Fruit fly (Drosophila melanogaster) ovary, adult (tissue): ENCODE results near the gene Nepl12.
A peak's percentile ranks its signal among the peaks of the same experiment; 100 is the strongest.

Experiments used
- CG17801 ChIP-seq: fragments of 200-800 bp; optimal IDR thresholded peaks from 2 replicates; lab custom pipeline; 2019; ENCODE audit warnings: missing biosample characterization, mild to moderate bottlenecking, missing genetic modification characterization, moderate library complexity; ENCODE audit not compliant: partially characterized antibody

The Nepl12 gene

DNA sequence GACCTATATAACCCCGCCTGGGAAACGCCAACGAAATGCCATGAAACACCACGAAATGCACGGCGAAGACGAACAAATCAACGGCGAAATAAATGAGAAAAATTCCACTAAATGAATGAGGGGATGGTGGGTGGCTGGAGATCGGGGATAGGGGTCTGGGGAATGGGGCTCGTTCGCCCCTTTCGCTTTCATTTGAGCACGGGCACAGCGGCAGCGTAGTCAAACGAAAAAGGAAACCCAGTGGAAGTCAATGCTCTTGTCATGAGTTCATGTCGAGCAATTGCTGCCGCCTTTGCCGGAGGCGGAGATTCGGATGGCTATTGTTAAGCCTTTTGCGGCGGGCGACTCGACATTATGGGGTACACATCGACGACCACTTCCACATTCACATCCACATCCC is 27.9 kb downstream of the Nepl12 start:
- no peak for TF ChIP-seq CG17801 (GFP tag; lab: Kevin White, UChicago)

DNA sequence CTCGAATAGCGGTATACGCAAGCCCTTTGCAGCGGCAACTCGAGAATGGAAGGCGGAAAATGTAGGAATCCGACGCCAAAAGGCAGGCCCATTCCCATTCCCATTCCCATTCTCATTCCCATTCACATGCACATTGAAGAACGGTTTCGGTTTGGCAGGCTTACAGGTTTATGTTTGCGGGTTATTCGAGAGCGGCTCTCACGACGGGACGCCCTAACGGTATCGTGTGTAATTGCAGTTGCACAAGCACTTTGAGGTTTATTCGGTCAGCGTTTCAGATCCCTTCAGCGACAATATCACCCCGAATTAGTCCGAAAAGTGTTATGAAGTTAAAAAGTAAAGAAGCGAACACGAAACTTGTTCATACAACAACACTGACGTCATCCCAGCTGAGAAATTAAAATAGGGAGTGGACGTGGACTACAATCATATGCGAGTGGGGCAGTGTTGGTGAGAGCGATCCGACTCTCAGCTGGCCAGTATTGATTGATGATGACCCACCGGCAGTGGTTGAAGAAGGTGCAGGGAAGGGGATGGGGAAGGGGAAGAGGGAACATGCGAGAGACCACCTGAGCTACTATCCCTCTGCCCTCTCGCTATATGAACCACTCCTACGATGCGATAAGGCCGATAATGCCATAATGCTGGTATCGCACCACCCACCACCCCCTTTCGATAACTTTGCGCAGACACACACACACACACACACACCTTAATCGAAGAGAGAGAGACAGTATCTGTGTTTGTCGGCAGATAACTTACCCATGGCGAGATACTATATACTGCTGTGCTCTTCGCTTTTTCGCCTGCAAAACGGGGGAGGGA is 29.1 kb downstream of the Nepl12 start:
- no peak for TF ChIP-seq CG17801 (GFP tag; lab: Kevin White, UChicago)

DNA sequence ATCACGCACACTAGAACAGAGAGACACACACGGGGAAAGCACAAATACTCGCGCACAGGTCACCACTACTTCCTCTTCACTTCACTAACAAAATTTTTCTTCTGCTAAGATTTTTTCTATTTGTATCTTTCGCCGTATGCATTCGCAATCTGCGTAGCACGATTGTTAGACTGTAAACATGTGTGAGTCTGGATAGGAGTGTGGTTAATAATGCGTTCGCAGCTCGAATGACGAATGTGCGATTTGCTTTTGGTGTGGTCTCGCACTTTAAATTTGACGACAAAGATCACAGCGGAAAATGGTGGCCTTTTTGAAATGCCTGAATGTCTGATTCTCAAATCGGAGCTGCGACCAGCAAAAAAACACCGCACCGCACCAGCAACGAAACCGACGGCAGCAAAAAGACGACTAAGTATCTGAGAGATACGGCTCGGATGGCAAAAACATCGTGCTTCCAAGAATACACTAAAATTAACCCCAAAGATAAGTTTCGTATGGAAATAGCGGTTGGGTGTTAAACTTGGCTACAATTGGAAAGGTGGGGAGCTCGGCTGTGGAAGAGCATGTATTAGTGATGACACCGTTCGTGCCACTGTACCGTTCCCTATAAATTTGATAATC is 29.8 kb downstream of the Nepl12 start, which contains the start of gene Unc-115a:
TSS of gene Unc-115a (minus strand) at position 410 of the 621 bp plus-strand sequence.
- peak; percentile 55 for TF ChIP-seq CG17801 (GFP tag; lab: Kevin White, UChicago)

DNA sequence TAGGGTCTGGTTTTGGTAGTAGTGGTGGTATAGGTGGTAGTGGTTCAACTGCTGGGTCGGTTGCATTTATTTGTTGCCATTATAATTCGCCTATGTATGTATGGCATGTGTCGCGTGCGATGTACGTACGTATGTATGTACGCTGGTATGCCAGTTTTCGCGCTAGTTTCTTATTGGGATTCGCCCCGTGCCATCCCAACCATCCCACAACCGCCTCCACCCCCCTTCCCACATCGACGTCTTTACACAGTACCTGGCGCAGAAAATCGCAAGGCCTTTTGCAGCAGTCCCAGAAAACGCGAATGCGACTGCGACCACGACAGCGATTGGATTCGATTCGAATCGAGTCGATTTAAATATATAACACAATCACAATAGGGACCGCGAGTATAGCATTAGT is 34.9 kb downstream of the Nepl12 start:
- TF ChIP-seq CG17801 (GFP tag; lab: Kevin White, UChicago), result no peak

DNA sequence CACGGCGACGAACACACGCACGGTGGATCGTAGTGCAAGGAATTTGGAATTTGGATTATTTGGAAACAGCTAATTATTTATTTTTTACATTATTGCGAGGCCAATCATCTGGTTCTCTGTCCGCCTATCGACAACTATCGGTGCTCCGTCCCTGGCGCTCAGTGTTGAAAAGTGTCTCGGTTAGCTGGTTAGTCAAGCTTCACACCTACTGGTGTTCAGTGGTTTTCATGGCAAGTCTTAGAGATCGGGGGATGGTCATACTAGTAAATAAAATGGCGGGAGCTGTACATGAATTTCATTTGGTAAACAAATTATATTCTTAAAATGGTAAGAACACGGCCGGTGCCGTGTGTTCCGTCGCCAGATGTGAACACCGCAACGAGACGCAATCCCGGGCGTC is 35.6 kb downstream of the Nepl12 start, which contains the start of the genes trbd and dmt:
TSS of gene trbd (minus strand) at position 152 of the 400 bp plus-strand sequence.
TSS of gene dmt (plus strand) at position 257 of the 400 bp plus-strand sequence.
- no peak for TF ChIP-seq CG17801 (GFP tag; lab: Kevin White, UChicago)

DNA sequence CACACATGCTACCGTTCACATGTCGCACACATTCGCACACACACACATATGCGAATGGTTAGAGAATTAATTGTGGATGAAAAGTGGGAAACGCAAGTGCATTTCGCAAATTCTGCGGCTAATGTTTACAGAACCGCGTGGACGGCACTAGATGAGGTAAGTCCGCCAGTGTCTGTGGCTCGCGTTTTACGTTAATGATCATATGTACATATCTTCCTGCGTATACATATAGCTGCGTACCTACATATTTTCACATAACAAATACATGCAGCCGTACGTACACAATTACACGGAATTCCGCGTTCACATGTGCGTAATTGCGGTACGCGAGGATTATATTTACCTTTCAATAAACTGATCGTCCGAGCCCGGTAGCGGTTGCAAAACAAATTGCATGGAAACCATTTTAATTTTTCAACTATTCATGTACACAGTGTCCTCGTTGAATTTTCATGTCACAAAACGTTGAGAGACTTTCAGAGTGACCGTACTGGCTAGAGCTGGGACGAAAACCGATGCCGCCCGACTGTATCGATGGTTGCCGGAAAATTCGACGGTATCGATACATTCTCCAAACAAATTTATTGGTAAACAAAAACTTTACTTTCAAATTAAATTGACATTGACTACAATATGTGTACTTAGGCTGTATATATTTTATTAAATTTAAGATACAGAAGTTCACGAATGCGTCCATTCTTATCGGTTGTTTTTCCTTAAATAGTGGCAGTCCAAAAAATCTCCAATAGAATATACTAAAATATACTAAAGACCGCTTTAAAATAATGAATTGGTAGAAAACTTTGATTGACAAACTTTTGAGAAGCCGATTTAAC is 50.0 kb downstream of the Nepl12 start, which contains the start of gene hyd:
TSS of gene hyd (minus strand) at position 495 of the 836 bp plus-strand sequence.
- no peak for TF ChIP-seq CG17801 (GFP tag; lab: Kevin White, UChicago)
